Worm (Caenorhabditis elegans): ENCODE data around the gene C33F10.1.
"Not testable (repeated sequence)": the region's sequence is repeated elsewhere in the genome, so short reads cannot be mapped to it uniquely, and the experiment has no call there.

DNA sequence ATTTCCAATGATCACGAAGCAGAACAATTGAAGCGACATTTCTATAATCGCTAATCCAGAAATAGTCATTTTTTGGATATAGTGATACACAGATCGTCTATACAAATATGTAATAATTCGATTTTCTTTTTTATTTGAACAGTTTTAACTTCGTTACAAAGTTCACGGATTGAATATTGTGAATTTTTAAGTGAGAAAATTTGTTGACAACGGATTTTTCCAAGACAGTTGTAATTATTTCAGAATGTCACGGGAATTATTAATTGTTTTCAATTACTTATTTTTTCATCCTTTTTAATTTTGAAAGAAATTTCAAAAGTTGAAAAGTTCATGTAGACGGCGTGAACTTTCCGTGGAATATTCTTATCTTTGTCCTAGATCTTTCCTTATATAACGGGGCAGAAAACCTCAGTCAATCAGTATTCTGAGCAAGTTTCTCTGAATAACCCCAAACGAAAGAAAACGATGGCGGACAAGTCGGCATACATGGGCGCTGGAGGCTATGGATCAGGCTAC, 7.4 kb downstream of the C33F10.1 start, which contains the start of the genes T23B7.2 and nspd-4:
- not testable (repeated sequence) for TF ChIP-seq ets-7 (tag; optimal IDR thresholded peaks at IDR 0.05); tbx-37 (GFP tag; conservative IDR thresholded peaks at IDR 0.05); hmg-4 (GFP tag; optimal IDR thresholded peaks at IDR 0.05)
